Fruit fly (Drosophila melanogaster) whole organism, embryonic: Measurements from ENCODE around the gene CG3662.

Experiments
- Aef1 ChIP-seq: fragments of 200-800 bp; sonication (Bioruptor generic); IDR thresholded peaks from 3 replicates; pipeline ENCODE4 v1.3.6; 2022; ENCODE audit warnings: missing biosample characterization, missing genetic modification characterization
- CG11093 ChIP-seq: fragments of 200-800 bp; sonication (Bioruptor generic); IDR thresholded peaks from 3 replicates; pipeline ENCODE4 v1.3.6; 2022; ENCODE audit warnings: missing biosample characterization, missing genetic modification characterization
- CG11560 ChIP-seq: fragments of 200-800 bp; sonication (Bioruptor generic); IDR thresholded peaks from 3 replicates; pipeline ENCODE4 v1.3.6; 2022; ENCODE audit warnings: missing biosample characterization, missing genetic modification characterization
- CG12104 ChIP-seq: fragments of 200-800 bp; sonication (Bioruptor generic); optimal IDR thresholded peaks from 3 replicates; lab custom pipeline; 2016; ENCODE audit warnings: missing biosample characterization, missing genetic modification characterization
- CG1233 ChIP-seq: fragments of 200-800 bp; sonication (Bioruptor generic); optimal IDR thresholded peaks from 4 replicates; lab custom pipeline; 2018; ENCODE audit warnings: missing biosample characterization, mild to moderate bottlenecking, missing genetic modification characterization
- CG12769 ChIP-seq: fragments of 200-800 bp; sonication (Bioruptor generic); optimal IDR thresholded peaks from 2 replicates; lab custom pipeline; 2019; ENCODE audit warnings: missing biosample characterization, mild to moderate bottlenecking, missing genetic modification characterization, moderate library complexity
- CG14667 ChIP-seq: fragments of 200-800 bp; sonication (Bioruptor generic); IDR thresholded peaks from 2 replicates; pipeline ENCODE4 v1.3.6; 2022; ENCODE audit warnings: missing biosample characterization, missing genetic modification characterization
- CG2120 ChIP-seq: fragments of 200-800 bp; sonication (Bioruptor generic); optimal IDR thresholded peaks from 3 replicates; lab custom pipeline; 2016; ENCODE audit warnings: missing biosample characterization, missing genetic modification characterization
- CG2199 ChIP-seq: fragments of 200-800 bp; sonication (Bioruptor generic); IDR thresholded peaks from 3 replicates; pipeline ENCODE4 v1.3.6; 2022; ENCODE audit warnings: missing biosample characterization, missing genetic modification characterization
- CG3726 ChIP-seq: fragments of 200-800 bp; sonication (Bioruptor generic); IDR thresholded peaks from 3 replicates; pipeline ENCODE4, ENCODE4 v1.3.6; 2022; ENCODE audit warnings: missing biosample characterization, missing genetic modification characterization
- CG4424 ChIP-seq: fragments of 200-800 bp; sonication (Bioruptor generic); optimal IDR thresholded peaks from 3 replicates; lab custom pipeline; 2016; ENCODE audit warnings: missing biosample characterization, missing genetic modification characterization
- CG6813 ChIP-seq: fragments of 200-800 bp; sonication (Bioruptor generic); optimal IDR thresholded peaks from 2 replicates; lab custom pipeline; 2017; ENCODE audit warnings: missing biosample characterization, missing genetic modification characterization, mild to moderate bottlenecking, moderate library complexity, missing genetic modification reagents
- Dll ChIP-seq: fragments of 200-800 bp; sonication (Bioruptor generic); IDR thresholded peaks from 4 replicates; pipeline ENCODE4 v1.3.6; 2022; ENCODE audit warnings: missing biosample characterization, missing genetic modification characterization; ENCODE audit not compliant: partially characterized antibody
- Drgx ChIP-seq: fragments of 200-800 bp; sonication (Bioruptor generic); IDR thresholded peaks from 2 replicates; pipeline ENCODE4 v1.3.6; 2022; ENCODE audit warnings: missing biosample characterization, missing genetic modification characterization
- Ets65A ChIP-seq: fragments of 200-800 bp; sonication (Bioruptor generic); peaks from one replicate; lab custom pipeline; 2016; ENCODE audit warnings: missing biosample characterization, missing genetic modification characterization
- Fer1 ChIP-seq: fragments of 200-800 bp; sonication (Bioruptor generic); optimal IDR thresholded peaks from 2 replicates; lab custom pipeline; 2017; ENCODE audit warnings: missing biosample characterization, mild to moderate bottlenecking, missing genetic modification characterization
- HLH3B ChIP-seq: fragments of 200-800 bp; sonication (Bioruptor generic); IDR thresholded peaks from 2 replicates; pipeline ENCODE4 v1.3.6; 2022; ENCODE audit warnings: missing biosample characterization, missing genetic modification characterization
- HLHmδ ChIP-seq: fragments of 200-800 bp; sonication (Bioruptor generic); optimal IDR thresholded peaks from 2 replicates; lab custom pipeline; 2018; ENCODE audit warnings: missing biosample characterization, mild to moderate bottlenecking, missing genetic modification characterization, moderate library complexity
- Hmr ChIP-seq: fragments of 200-800 bp; sonication (Bioruptor generic); optimal IDR thresholded peaks from 3 replicates; lab custom pipeline; 2017; ENCODE audit warnings: mild to moderate bottlenecking, missing biosample characterization, missing genetic modification reagents, missing genetic modification characterization
- Med ChIP-seq: fragments of 200-800 bp; sonication (Bioruptor generic); peaks from one replicate; lab custom pipeline; 2016; ENCODE audit warnings: missing biosample characterization, missing genetic modification characterization, mild to moderate bottlenecking, inconsistent platforms, moderate library complexity
- Neu2 ChIP-seq: fragments of 200-800 bp; sonication (Bioruptor generic); optimal IDR thresholded peaks from 3 replicates; lab custom pipeline; 2016; ENCODE audit warnings: missing biosample characterization, missing genetic modification characterization, borderline replicate concordance
- Nf-YC ChIP-seq: fragments of 200-800 bp; optimal IDR thresholded peaks from 3 replicates; lab custom pipeline; 2019; ENCODE audit warnings: missing biosample characterization, mild to moderate bottlenecking, missing genetic modification characterization, moderate library complexity
- PHDP ChIP-seq: fragments of 200-800 bp; sonication (Bioruptor generic); optimal IDR thresholded peaks from 3 replicates; lab custom pipeline; 2018; ENCODE audit warnings: missing biosample characterization, mild to moderate bottlenecking, missing genetic modification characterization, moderate library complexity
- TFAM ChIP-seq: fragments of 200-800 bp; sonication (Bioruptor generic); optimal IDR thresholded peaks from 2 replicates; lab custom pipeline; 2017; ENCODE audit warnings: missing biosample characterization, missing genetic modification characterization, inconsistent platforms
- ase ChIP-seq: fragments of 200-800 bp; sonication (Bioruptor generic); IDR thresholded peaks from 3 replicates; pipeline ENCODE4 v1.3.6; 2022; ENCODE audit warnings: missing biosample characterization, missing genetic modification characterization
- bab2 ChIP-seq: fragments of 200-800 bp; sonication (Bioruptor generic); optimal IDR thresholded peaks from 2 replicates; lab custom pipeline; 2016; ENCODE audit warnings: missing biosample characterization, missing genetic modification characterization
- bowl ChIP-seq: fragments of 200-800 bp; sonication (Bioruptor generic); IDR thresholded peaks from 2 replicates; pipeline ENCODE4 v1.3.6; 2022; ENCODE audit warnings: missing biosample characterization, missing genetic modification characterization
- bsh ChIP-seq, 2 experiments: fragments of 200-800 bp; sonication (Bioruptor generic); optimal IDR thresholded peaks; 2 replicates each; lab custom pipeline; 2017 to 2018; ENCODE audit warnings: mild to moderate bottlenecking in 2 of 2, missing biosample characterization in 2 of 2, missing genetic modification characterization in 2 of 2, moderate library complexity in 1 of 2
- ci ChIP-seq: fragments of 200-800 bp; sonication (Bioruptor generic); IDR thresholded peaks from 3 replicates; pipeline ENCODE4 v1.3.6; 2022; ENCODE audit warnings: missing biosample characterization, missing genetic modification characterization
- dpn ChIP-seq, 2 experiments: fragments of 200-800 bp; sonication (Bioruptor generic); optimal IDR thresholded peaks; 3 replicates each; lab custom pipeline; 2016; ENCODE audit warnings: missing biosample characterization in 2 of 2, missing genetic modification characterization in 2 of 2
- esg ChIP-seq: fragments of 200-800 bp; sonication (Bioruptor generic); conservative IDR thresholded peaks from 2 replicates; pipeline ENCODE4 v1.3.6; 2022; ENCODE audit warnings: missing biosample characterization, missing genetic modification characterization
- exex ChIP-seq: fragments of 200-800 bp; sonication (Bioruptor generic); optimal IDR thresholded peaks from 4 replicates; lab custom pipeline; 2018; ENCODE audit warnings: missing biosample characterization, mild to moderate bottlenecking, missing genetic modification characterization, moderate library complexity
- ftz-f1 ChIP-seq: fragments of 200-800 bp; sonication (Bioruptor generic); optimal IDR thresholded peaks from 2 replicates; lab custom pipeline; 2016; ENCODE audit warnings: missing biosample characterization, missing genetic modification characterization
- fu2 ChIP-seq: fragments of 200-800 bp; sonication (Bioruptor generic); optimal IDR thresholded peaks from 2 replicates; lab custom pipeline; 2016; ENCODE audit warnings: missing biosample characterization, missing genetic modification characterization
- gem ChIP-seq: fragments of 200-800 bp; sonication (Bioruptor generic); optimal IDR thresholded peaks from 2 replicates; lab custom pipeline; 2019; ENCODE audit warnings: missing biosample characterization, mild to moderate bottlenecking, missing genetic modification characterization, moderate library complexity
- grau ChIP-seq: fragments of 200-800 bp; optimal IDR thresholded peaks from 3 replicates; lab custom pipeline; 2019; ENCODE audit warnings: missing biosample characterization, mild to moderate bottlenecking, missing genetic modification characterization, moderate library complexity
- lov ChIP-seq, 2 experiments: fragments of 200-800 bp in 1 of 2; fragments of >200 bp in 1 of 2; sonication (Bioruptor generic) in 1 of 2; IDR thresholded peaks in 1 of 2; optimal IDR thresholded peaks in 1 of 2; 2 replicates in 1 of 2; 3 replicates in 1 of 2; pipeline versions ENCODE4 v1.3.6 to Lab custom; 2017 to 2022; ENCODE audit warnings: missing biosample characterization in 1 of 2, missing genetic modification characterization in 1 of 2
- p53 ChIP-seq: fragments of 200-800 bp; sonication (Bioruptor generic); optimal IDR thresholded peaks from 2 replicates; lab custom pipeline; 2016; ENCODE audit warnings: missing biosample characterization, missing genetic modification characterization
- pb ChIP-seq: fragments of 200-800 bp; sonication (Bioruptor generic); optimal IDR thresholded peaks from 3 replicates; lab custom pipeline; 2016; ENCODE audit warnings: missing biosample characterization, missing genetic modification characterization
- pnt ChIP-seq: fragments of 200-800 bp; sonication (Bioruptor generic); optimal IDR thresholded peaks from 3 replicates; lab custom pipeline; 2016; ENCODE audit warnings: missing biosample characterization, missing genetic modification characterization
- sens ChIP-seq: fragments of 200-800 bp; sonication (Bioruptor generic); peaks from one replicate; lab custom pipeline; 2016; ENCODE audit warnings: missing biosample characterization, missing genetic modification characterization
- so ChIP-seq: fragments of 200-800 bp; sonication (Bioruptor generic); IDR thresholded peaks from 3 replicates; pipeline ENCODE4 v1.3.6; 2022; ENCODE audit warnings: missing biosample characterization, missing genetic modification characterization
- sqz ChIP-seq: fragments of 200-800 bp; sonication (Bioruptor generic); optimal IDR thresholded peaks from 3 replicates; lab custom pipeline; 2018; ENCODE audit warnings: missing biosample characterization, mild to moderate bottlenecking, missing genetic modification characterization
- ssp ChIP-seq: fragments of 200-800 bp; sonication (Bioruptor generic); IDR thresholded peaks from 2 replicates; pipeline ENCODE4 v1.3.6; 2022; ENCODE audit warnings: missing biosample characterization, missing genetic modification characterization
- tio ChIP-seq: fragments of 200-800 bp; sonication (Bioruptor generic); optimal IDR thresholded peaks from 2 replicates; lab custom pipeline; 2017; ENCODE audit warnings: missing biosample characterization, missing genetic modification characterization, inconsistent platforms
- vvl ChIP-seq: fragments of 200-800 bp; sonication (Bioruptor generic); IDR thresholded peaks from 2 replicates; pipeline ENCODE4 v1.3.6; 2022; ENCODE audit warnings: missing biosample characterization, missing genetic modification characterization
- zen ChIP-seq: fragments of 200-800 bp; sonication (Bioruptor generic); optimal IDR thresholded peaks from 3 replicates; lab custom pipeline; 2018; ENCODE audit warnings: missing biosample characterization, mild to moderate bottlenecking, missing genetic modification characterization, moderate library complexity
- zf30C ChIP-seq: fragments of 200-800 bp; sonication (Bioruptor generic); optimal IDR thresholded peaks from 3 replicates; lab custom pipeline; 2018; ENCODE audit warnings: missing biosample characterization, mild to moderate bottlenecking, missing genetic modification characterization

Gene CG3662

DNA sequence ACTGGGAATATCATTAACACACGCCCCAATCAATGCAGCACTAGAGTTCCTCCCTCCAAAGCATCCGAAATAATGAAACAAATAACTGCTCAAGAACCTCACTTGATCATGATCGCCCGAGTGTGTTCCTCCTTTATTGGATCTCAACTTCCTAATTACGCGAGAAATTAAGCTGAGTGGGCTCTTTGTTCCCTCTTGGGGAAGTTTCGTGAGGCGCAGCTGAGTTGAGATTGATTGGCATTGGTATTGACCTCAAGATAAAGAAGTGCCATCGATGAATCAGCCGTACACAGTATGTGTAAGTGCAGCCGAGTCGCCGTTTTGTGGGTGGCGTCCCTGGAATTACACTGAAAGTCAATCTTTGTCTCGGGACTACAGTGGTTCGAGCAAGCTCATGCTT lies 21.8 kb downstream of the CG3662 start:
- no peak for TF ChIP-seq CG11560 (tag; lab: Robert Waterston, UW)
- no peak for TF ChIP-seq fu2
- no peak for TF ChIP-seq CG4424
- no peak for TF ChIP-seq CG12104 (GFP tag; lab: Kevin White, UChicago)
- TF ChIP-seq exex (tag; lab: Kevin White, UChicago) = no peak
- no peak for TF ChIP-seq Aef1 (GFP tag; lab: Robert Waterston, UW)
- TF ChIP-seq CG3726 = no peak
- no peak for TF ChIP-seq bsh (GFP tag; optimal IDR thresholded peaks at IDR 0.05; lab: Kevin White, UChicago)
- TF ChIP-seq CG14667 = no peak
- TF ChIP-seq dpn (GFP tag; optimal IDR thresholded peaks at IDR 0.05; lab: Kevin White, UChicago) = no peak
- no peak for TF ChIP-seq HLHmδ
- TF ChIP-seq ftz-f1 = no peak
- TF ChIP-seq CG11093 (GFP tag; lab: Robert Waterston, UW) = no peak
- TF ChIP-seq bab2 (GFP tag; lab: Kevin White, UChicago) = no peak
- no peak for TF ChIP-seq ase

DNA sequence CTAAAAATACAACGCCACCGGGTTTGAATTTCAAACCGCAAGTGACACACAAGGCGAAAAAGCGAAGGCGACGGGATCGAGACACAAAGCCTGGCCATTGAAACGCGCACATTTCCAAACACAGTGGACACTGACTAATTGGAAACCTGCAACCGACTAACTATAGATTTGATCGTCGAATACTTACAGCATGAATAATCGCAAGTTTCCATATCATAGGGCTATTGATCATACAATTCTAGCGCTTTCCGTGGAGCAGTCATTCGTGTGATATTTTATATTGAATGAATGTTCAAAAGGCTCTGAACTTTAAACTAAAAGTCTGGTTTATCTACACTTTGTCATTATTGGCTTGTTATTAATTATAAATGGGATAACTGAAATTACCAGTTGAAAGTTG lies 22.2 kb downstream of the CG3662 start:
- TF ChIP-seq pnt (GFP tag; lab: Kevin White, UChicago) (no peak), pb (GFP tag; lab: Kevin White, UChicago) (no peak), Med (GFP tag; lab: Kevin White, UChicago) (peak; percentile 21), Ets65A (peak; percentile 2), CG2120 (GFP tag; lab: Kevin White, UChicago) (peak; percentile 13), PHDP (peak; percentile 5), Hmr (GFP tag; lab: Kevin White, UChicago) (peak; percentile 5), tio (GFP tag; lab: Kevin White, UChicago) (peak; percentile 7), gem (peak; percentile 11), bowl (GFP tag; lab: Robert Waterston, UW) (no peak), grau (peak; percentile 36), sens (GFP tag; lab: Kevin White, UChicago) (peak; percentile 28)

DNA sequence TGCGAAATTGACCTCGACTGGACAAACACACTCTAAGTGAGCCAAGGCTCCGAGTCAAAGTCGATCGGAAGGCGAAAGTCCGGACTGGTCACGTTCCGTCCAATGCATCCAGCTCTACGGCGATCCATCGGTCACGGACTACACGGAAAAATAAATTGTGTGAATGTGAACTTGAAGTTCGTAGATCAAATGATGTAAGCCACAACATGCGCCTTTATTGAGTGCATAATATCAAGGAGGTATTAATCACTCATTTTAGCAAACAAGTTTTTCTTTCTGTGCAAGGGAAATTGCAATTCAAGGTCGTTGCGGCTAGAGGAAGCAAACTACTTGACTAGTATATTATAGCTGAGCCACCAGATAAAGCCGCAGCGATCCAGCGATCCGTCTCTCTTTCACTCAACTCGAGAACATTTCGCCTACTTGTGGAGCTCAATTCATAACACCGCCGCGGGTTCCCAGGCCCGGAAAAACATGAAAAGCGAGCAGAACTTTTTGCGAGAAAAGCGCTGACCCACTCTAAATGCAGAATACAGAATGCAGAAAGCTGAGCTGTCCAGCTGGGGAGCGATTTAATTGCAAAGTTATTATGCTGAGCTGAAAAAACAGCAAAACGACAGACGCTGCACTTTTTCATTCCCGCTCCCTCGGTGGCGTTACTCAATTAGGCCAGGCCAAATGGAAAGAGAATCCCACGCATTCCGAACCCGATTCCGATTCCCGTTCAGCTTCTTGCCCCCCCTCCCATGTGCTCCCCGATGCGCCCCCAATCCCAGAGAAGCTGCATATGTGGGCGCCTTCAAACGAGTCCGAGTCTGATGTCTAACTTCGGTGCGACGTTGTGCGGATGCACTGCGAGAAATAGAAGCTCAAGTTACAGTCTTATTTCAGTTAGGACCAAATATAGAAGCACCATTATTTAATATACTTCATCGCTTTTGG lies 23.0 kb downstream of the CG3662 start:
- 0 out of 2 replicates have a peak, but pooled peaks have one; percentile 11 for TF ChIP-seq HLH3B (GFP tag; lab: Robert Waterston, UW)
- TF ChIP-seq ci (GFP tag; lab: Robert Waterston, UW) = peak; percentile 62; the same call in 2 of the 3 replicates
- no peak for TF ChIP-seq sqz
- no peak for TF ChIP-seq CG6813
- TF ChIP-seq esg (GFP tag; lab: Robert Waterston, UW) = no peak; the same call in 1 of the 2 replicates
- no peak for TF ChIP-seq CG1233
- 0 out of 2 replicates have a peak, but pooled peaks have one; percentile 15 for TF ChIP-seq vvl (GFP tag; lab: Robert Waterston, UW)
- TF ChIP-seq zf30C (GFP tag; lab: Kevin White, UChicago) = peak; percentile 3
- TF ChIP-seq lov (optimal IDR thresholded peaks at IDR 0.05; lab: Kevin White, UChicago) = no peak
- no peak for TF ChIP-seq lov (GFP tag; IDR thresholded peaks at IDR 0.05; lab: Robert Waterston, UW)
- no peak for TF ChIP-seq Neu2
- peak; percentile 9 for TF ChIP-seq Ets65A
- TF ChIP-seq zen (tag; lab: Kevin White, UChicago) = no peak
- TF ChIP-seq TFAM (GFP tag; lab: Kevin White, UChicago) = no peak
- no peak for TF ChIP-seq CG2199 (GFP tag; lab: Robert Waterston, UW)
- TF ChIP-seq so (GFP tag; lab: Robert Waterston, UW) = peak; percentile 6; the same call in 1 of the 3 replicates
- no peak for TF ChIP-seq Nf-YC
- TF ChIP-seq Dll = no peak
- TF ChIP-seq sens (GFP tag; lab: Kevin White, UChicago) = no peak
- peak; percentile 58 for TF ChIP-seq Drgx (GFP tag; lab: Robert Waterston, UW)
- TF ChIP-seq Fer1 = no peak
- TF ChIP-seq p53 (GFP tag; lab: Kevin White, UChicago) = no peak
- peak; percentile 46 for TF ChIP-seq CG12769 (tag; lab: Kevin White, UChicago)
- no peak for TF ChIP-seq ssp (GFP tag; lab: Robert Waterston, UW)
